Fruit fly (Drosophila melanogaster) whole organism: ENCODE results near the gene Delta.

Experiments
- CG8478 ChIP-seq: fragments of >200 bp; optimal IDR thresholded peaks from 2 replicates; lab custom pipeline; 2018; ENCODE audit warnings: inconsistent platforms
- pan ChIP-seq: fragments of >200 bp; optimal IDR thresholded peaks from 2 replicates; lab custom pipeline; 2017
- psq ChIP-seq: fragments of >200 bp; optimal IDR thresholded peaks from 2 replicates; lab custom pipeline; 2017
- usp ChIP-seq: fragments of >200 bp; optimal IDR thresholded peaks from 2 replicates; lab custom pipeline; 2017; ENCODE audit warnings: missing biosample characterization, missing genetic modification characterization, mixed read lengths

dm6 chr3R:19276135-19276534 is 49.9 kb downstream of the Delta start:
- no peak for TF ChIP-seq psq (lab: Kevin White, UChicago)
- TF ChIP-seq CG8478 (lab: Kevin White, UChicago), result no peak
- TF ChIP-seq usp, result no peak
- no peak for TF ChIP-seq pan (lab: Kevin White, UChicago)
